Worm (Caenorhabditis elegans) whole organism, late embryonic: ENCODE data around the gene Y49E10.4.

ENCODE experiments used
- C08G9.2 ChIP-seq: sonication (generic microtip); optimal IDR thresholded peaks from 2 replicates; lab custom pipeline; 2016; ENCODE audit warnings: mild to moderate bottlenecking, missing genetic modification characterization, moderate library complexity, missing compliant biosample characterization
- K02D7.2 ChIP-seq: sonication (generic microtip); optimal IDR thresholded peaks from 2 replicates; lab custom pipeline; 2017; ENCODE audit warnings: mild to moderate bottlenecking, missing genetic modification characterization, missing compliant biosample characterization
- T23F11.4 ChIP-seq: fragments of 200-800 bp; sonication (Bioruptor generic); optimal IDR thresholded peaks from 2 replicates; lab custom pipeline; 2018; ENCODE audit warnings: mild to moderate bottlenecking, missing genetic modification characterization, missing compliant biosample characterization
- ahr-1 ChIP-seq: sonication (generic microtip); optimal IDR thresholded peaks from 2 replicates; lab custom pipeline; 2016; ENCODE audit warnings: missing genetic modification characterization, missing compliant biosample characterization
- ceh-2 ChIP-seq: sonication (generic microtip); optimal IDR thresholded peaks from 2 replicates; lab custom pipeline; 2016; ENCODE audit warnings: missing genotype, missing genetic modification characterization, missing compliant biosample characterization
- che-1 ChIP-seq: sonication (generic microtip); optimal IDR thresholded peaks from 2 replicates; lab custom pipeline; 2016; ENCODE audit warnings: mild to moderate bottlenecking, missing genetic modification characterization, missing compliant biosample characterization
- fax-1 ChIP-seq: sonication (generic microtip); optimal IDR thresholded peaks from 2 replicates; lab custom pipeline; 2016; ENCODE audit warnings: missing genotype, missing genetic modification characterization, missing compliant biosample characterization
- fkh-6 ChIP-seq: sonication (generic microtip); optimal IDR thresholded peaks from 2 replicates; lab custom pipeline; 2016; ENCODE audit warnings: missing genetic modification characterization, missing compliant biosample characterization
- hlh-30 ChIP-seq: sonication (generic microtip); optimal IDR thresholded peaks from 2 replicates; lab custom pipeline; 2017; ENCODE audit warnings: antibody characterized with exemption, missing genetic modification characterization, missing compliant biosample characterization; ENCODE audit not compliant: insufficient read depth
- hlh-6 ChIP-seq: sonication (generic microtip); optimal IDR thresholded peaks from 2 replicates; lab custom pipeline; 2016; ENCODE audit warnings: missing genotype, missing genetic modification characterization, missing compliant biosample characterization
- mec-3 ChIP-seq: sonication (generic microtip); optimal IDR thresholded peaks from 2 replicates; lab custom pipeline; 2016; ENCODE audit warnings: borderline replicate concordance, missing genetic modification characterization, missing compliant biosample characterization
- nfya-1 ChIP-seq: sonication (generic microtip); optimal IDR thresholded peaks from 2 replicates; lab custom pipeline; 2017; ENCODE audit warnings: missing genetic modification characterization, mild to moderate bottlenecking, missing compliant biosample characterization, antibody characterized with exemption, moderate library complexity
- npax-4 ChIP-seq: sonication (generic microtip); optimal IDR thresholded peaks from 2 replicates; lab custom pipeline; 2016; ENCODE audit warnings: missing genetic modification characterization, missing compliant biosample characterization
- pag-3 ChIP-seq: sonication (generic microtip); optimal IDR thresholded peaks from 2 replicates; lab custom pipeline; 2016; ENCODE audit warnings: missing compliant biosample characterization, missing genetic modification characterization, borderline replicate concordance
- pat-9 ChIP-seq: fragments of 200-800 bp; sonication (Bioruptor generic); optimal IDR thresholded peaks from 2 replicates; lab custom pipeline; 2018; ENCODE audit warnings: mild to moderate bottlenecking, missing genetic modification characterization, moderate library complexity, missing compliant biosample characterization
- pax-1 ChIP-seq: fragments of 150-350 bp; optimal IDR thresholded peaks from 2 replicates; lab custom pipeline; 2014; ENCODE audit warnings: missing biosample characterization, missing genetic modification characterization
- rnt-1 ChIP-seq: sonication (generic microtip); optimal IDR thresholded peaks from 2 replicates; lab custom pipeline; 2016; ENCODE audit warnings: missing genetic modification characterization, missing compliant biosample characterization
- sdc-2 ChIP-seq: sonication (generic microtip); optimal IDR thresholded peaks from 2 replicates; lab custom pipeline; 2016; ENCODE audit warnings: missing genotype, missing genetic modification characterization, missing compliant biosample characterization
- tbx-2 ChIP-seq: sonication (generic microtip); optimal IDR thresholded peaks from 2 replicates; lab custom pipeline; 2016; ENCODE audit warnings: missing genetic modification characterization, missing compliant biosample characterization
- unc-55 ChIP-seq: sonication (generic microtip); optimal IDR thresholded peaks from 2 replicates; lab custom pipeline; 2017; ENCODE audit warnings: missing biosample characterization, missing genetic modification reagents, missing genetic modification characterization
- unc-86 ChIP-seq: sonication (generic microtip); optimal IDR thresholded peaks from 2 replicates; lab custom pipeline; 2016; ENCODE audit warnings: missing genetic modification characterization, missing compliant biosample characterization
- zip-5 ChIP-seq: sonication (generic microtip); optimal IDR thresholded peaks from 2 replicates; lab custom pipeline; 2016; ENCODE audit warnings: missing genetic modification characterization, missing compliant biosample characterization

The Y49E10.4 gene

ce11 chrIII:12335400-12335994 is 48.1 kb downstream of the Y49E10.4 start (continued):
- TF ChIP-seq sdc-2 (tag; lab: Kevin White, UChicago) = no peak
- TF ChIP-seq nfya-1 = peak; percentile 62
- TF ChIP-seq ceh-2 (tag; lab: Kevin White, UChicago) = no peak
- TF ChIP-seq zip-5 (tag; lab: Kevin White, UChicago) = no peak
- no peak for TF ChIP-seq rnt-1
- TF ChIP-seq fax-1 (tag; lab: Kevin White, UChicago) = no peak
- no peak for TF ChIP-seq hlh-6
- peak; percentile 80 for TF ChIP-seq unc-55
- TF ChIP-seq fkh-6 (tag; lab: Kevin White, UChicago) = no peak
- peak; percentile 19 for TF ChIP-seq hlh-30 (tag; lab: Kevin White, UChicago)
- TF ChIP-seq npax-4 (tag; lab: Kevin White, UChicago) = no peak
- no peak for TF ChIP-seq che-1 (tag; lab: Kevin White, UChicago)

DNA sequence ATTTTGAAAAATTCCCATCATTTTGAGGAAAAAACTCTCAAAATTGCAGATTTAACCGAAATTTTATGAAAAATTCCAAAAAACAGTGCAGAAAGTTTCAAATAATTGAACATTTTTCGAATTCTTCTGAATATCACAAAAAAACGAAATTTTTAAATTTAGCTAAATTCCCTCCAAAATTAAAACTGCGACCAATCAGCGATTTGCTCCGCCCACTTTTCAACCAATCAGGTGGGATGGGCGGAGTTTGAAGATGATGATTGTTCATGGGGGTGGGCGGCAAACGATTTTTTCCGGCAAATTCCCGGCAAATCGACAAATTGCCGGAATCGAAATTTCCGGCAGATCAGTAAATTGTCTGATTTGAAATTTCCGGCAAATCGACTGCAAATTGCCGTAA is 49.3 kb downstream of the Y49E10.4 start:
- TF ChIP-seq ahr-1 (tag; lab: Kevin White, UChicago) (no peak), nfya-1 (peak; percentile 80)

DNA sequence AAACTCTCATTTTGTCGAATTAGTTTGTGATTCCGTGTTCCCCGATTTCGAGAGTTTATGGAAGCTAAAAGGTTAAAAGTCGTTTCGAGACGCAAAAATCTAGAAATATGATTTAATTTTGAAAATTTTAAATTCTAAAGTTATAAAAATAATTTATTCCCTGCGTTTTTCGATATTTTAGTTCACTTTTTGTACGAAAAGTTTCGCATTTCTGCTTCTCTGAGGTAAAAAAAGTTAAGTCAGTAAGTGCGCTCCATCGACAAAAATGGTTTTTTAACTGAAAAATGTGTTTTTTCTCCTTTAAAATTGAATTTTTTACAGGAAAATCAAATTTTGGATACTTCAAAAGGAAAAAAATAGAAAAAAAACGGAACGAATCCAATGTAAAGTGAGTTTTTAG is 50.2 kb downstream of the Y49E10.4 start, which contains the start of gene zip-1:
Gene zip-1, plus strand, starts transcription at position 301 of the 400 bp plus-strand sequence.
- TF ChIP-seq K02D7.2 (no peak), hlh-30 (tag; lab: Kevin White, UChicago) (no peak), unc-86 (no peak), pax-1 (no peak), mec-3 (tag; lab: Kevin White, UChicago) (no peak), C08G9.2 (tag; lab: Kevin White, UChicago) (no peak), pat-9 (tag; lab: Kevin White, UChicago) (no peak), tbx-2 (tag; lab: Kevin White, UChicago) (no peak), T23F11.4 (GFP tag; lab: Kevin White, UChicago) (no peak)

ce11 chrIII:12331300-12331699 is 52.3 kb downstream of the Y49E10.4 start:
- TF ChIP-seq pag-3 (tag; lab: Kevin White, UChicago) (no peak), nfya-1 (peak; percentile 95)
